Worm (Caenorhabditis elegans): ENCODE measurements around the gene Y57G11B.6.

DNA sequence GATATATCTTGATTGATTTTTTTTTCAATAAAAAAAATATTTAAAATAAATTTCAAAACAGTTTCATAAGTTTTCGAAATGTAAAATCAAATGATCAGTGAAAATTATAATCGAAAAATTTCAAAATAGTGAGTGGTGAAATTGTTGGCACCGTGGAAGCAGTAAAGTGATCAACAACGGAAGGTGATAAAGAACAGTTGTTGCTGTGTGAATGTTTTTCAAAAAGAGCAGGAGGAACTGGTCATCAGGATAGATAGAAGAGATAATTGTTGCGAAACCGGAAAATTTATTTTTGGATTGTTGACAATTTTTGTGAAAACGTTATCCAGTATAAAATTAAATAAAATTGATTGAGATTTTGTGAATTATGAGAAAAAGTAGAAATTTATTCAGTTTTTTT is 48.6 kb downstream of the Y57G11B.6 start:
- no peak for TF ChIP-seq dao-5 (tag; optimal IDR thresholded peaks at IDR 0.05)
- no peak for TF ChIP-seq him-1 (tag; optimal IDR thresholded peaks at IDR 0.05)
- TF ChIP-seq W03F9.2 (tag; optimal IDR thresholded peaks at IDR 0.05) = no peak
